Fruit fly (Drosophila melanogaster): Measurements from ENCODE around the gene zye.
A peak's percentile ranks its signal among the peaks of the same experiment; 100 is the strongest.

The zye gene

DNA sequence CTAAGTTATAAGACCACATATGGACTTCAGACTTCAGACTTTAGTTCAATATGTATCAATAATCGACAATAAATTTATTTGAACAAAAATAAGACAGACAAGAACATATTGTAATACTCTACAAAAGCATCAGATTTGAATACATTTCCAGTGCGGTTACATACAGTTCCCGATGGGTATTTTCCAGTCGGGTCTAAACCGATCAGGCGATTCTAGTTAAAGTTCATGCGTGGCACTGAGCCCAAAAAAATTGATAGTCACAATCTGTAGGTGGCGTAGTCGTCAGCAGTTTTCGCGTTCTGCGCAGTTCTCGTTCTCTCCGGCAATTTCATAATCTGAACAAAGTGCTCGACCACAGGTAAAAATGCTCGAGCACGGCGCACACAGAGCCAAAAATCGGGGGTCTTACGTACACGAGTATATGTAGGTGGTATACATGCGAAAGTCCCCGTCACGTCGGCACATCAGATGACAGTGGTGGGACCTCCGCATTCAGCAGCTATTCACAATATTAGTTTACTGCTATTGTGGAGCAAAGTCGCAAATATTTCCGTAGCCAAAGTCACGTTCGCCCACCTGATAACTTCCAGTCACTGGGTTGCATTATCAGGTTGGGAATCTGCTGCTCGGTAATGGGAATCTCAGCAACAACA is 18.0 kb upstream of the zye start:
- TF ChIP-seq noc (tag; optimal IDR thresholded peaks at IDR 0.05), result peak; percentile 93

dm6 chr3L:20396047-20396446 is 17.4 kb upstream of the zye start:
- no peak for TF ChIP-seq noc (tag; optimal IDR thresholded peaks at IDR 0.05)

DNA sequence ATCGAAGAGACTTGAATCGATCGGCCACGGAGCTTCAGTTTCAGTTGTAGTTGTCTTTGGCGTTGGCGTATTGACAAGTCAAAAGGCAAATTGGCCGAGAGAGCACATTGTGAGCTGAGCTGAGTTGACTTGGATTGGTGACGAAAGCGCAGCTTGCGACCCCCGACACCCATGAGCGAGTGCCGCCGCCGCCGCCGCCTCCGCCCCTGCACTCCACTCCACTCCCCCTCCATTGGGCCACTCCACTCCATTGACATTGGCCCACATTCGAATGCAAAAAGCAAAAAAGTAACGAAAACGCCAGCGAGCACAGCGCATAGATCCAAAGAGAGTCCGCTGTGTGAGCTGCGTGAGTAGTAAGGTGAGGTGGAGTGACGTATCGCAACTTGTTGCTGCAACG is 15.6 kb upstream of the zye start:
- no peak for TF ChIP-seq noc (tag; optimal IDR thresholded peaks at IDR 0.05)

- TF ChIP-seq noc (tag; optimal IDR thresholded peaks at IDR 0.05), result peak; percentile 75
Observed at dm6 chr3L:20398243-20399222, 14.9 kb upstream of the zye start.

DNA sequence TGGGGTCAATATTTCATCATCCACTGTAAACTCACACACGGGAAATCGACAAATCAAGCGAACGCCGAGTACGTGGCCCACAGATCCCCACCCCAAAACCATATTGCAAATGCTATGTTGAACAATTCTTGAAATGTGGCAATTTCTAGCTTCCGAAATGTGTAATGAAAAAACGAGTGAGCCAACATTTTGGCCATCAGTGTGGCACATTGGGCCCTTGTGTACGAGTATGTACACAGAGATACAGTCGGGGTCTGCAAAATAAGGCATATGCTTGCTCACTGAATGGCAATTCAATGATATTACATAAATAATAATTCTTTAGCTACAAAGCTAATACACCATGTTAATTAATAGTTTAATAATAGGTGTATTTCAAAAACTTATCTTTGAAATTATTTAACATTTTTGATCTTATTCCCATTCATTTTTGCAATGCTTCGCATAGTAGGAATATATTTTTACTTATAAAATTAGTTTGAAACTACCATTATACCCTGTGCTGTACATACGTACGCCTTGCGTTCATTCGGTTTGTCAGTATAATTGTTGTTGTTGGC is 13.8 kb upstream of the zye start:
- TF ChIP-seq noc (tag; optimal IDR thresholded peaks at IDR 0.05), result peak; percentile 83

dm6 chr3L:20400515-20400914 is 12.9 kb upstream of the zye start:
- no peak for TF ChIP-seq noc (tag; optimal IDR thresholded peaks at IDR 0.05)

- TF ChIP-seq noc (tag; optimal IDR thresholded peaks at IDR 0.05), result no peak
Observed at dm6 chr3L:20401026-20401912, 12.1 kb upstream of the zye start, which contains the start of gene trbl. Gene trbl (minus strand): TSS chr3L:20401609.

DNA sequence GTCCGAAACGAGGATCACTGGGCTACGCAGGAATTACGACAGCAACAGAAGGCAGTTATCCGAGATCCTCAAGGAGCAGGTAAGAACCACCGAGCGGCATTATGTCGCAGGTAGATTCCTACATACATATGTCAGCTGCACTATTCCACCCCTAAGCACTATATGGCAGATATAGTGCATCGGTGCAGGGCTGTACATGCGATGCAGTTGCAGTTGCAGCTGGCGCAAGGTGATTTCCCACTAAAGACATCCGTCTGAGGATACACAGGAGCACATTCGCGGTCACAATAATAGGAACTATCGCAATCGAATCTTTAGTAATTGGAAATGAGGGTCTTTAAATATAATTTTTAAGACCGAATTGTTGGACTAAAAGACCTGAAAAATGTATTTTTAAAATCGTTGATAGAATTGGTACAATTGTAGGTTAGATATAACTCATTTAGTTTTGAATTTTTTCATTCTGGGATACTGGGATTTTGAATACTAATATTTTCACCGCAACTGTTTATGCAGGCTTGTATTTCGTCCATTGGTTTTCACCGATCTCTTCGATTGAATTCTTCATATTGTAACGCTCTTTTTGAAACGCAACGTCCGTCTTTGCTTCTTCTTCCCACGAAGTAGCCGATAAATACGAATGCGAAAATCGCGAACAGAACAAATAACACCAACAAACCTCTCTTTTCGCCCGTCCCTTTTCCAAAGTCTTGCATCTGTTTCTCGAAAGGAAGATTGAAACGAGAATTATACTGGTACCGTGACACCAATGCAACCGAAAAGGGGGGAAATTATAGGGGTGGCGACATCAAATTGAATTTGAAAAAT is 10.5 kb upstream of the zye start:
- no peak for TF ChIP-seq noc (tag; optimal IDR thresholded peaks at IDR 0.05)

dm6 chr3L:20403493-20404379 is 9.7 kb upstream of the zye start:
- no peak for TF ChIP-seq noc (tag; optimal IDR thresholded peaks at IDR 0.05)

DNA sequence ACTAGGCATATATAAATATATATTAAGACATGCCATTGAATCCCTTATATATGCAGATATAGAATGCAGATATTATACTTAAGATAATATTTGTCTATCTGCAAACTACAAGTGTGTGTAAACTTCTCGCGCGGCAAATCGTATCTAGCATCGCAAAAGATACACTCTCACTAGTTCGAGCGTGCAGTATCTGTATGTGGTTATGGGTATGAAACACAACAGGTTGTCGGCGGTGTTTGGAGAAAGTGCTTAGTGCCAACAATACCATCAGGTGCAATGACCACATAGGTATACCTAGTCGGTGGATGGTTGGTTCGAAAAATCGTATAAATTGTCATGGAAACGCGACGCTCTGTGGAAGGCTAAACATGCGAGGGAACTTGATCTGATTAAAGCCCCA is 8.9 kb upstream of the zye start:
- no peak for TF ChIP-seq noc (tag; optimal IDR thresholded peaks at IDR 0.05)

DNA sequence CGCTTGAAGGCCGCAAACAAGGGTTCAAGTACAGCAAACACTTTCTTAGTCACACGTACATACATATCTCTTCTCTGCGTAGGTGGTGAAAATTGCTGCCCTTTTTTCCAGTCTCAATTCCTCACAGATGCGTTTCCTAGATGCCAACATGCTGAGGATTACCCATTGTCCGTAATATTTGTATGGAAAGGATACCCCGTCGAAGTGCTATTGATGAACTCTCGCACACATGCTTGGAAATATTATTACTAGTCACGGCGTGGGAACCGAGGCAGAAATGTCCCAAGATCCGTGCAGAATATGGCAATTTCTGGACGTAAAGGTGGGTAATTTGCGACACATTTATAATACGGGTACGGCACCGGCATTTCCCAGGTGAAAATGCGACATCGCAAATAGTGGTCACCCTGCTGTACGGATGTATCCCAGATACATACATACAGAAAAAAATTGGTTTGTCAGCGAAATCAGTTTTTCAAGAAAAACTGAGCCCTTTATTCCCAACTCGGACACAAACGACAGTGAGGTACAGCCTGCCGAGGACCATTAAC is 8.0 kb upstream of the zye start:
- TF ChIP-seq noc (tag; optimal IDR thresholded peaks at IDR 0.05), result no peak

DNA sequence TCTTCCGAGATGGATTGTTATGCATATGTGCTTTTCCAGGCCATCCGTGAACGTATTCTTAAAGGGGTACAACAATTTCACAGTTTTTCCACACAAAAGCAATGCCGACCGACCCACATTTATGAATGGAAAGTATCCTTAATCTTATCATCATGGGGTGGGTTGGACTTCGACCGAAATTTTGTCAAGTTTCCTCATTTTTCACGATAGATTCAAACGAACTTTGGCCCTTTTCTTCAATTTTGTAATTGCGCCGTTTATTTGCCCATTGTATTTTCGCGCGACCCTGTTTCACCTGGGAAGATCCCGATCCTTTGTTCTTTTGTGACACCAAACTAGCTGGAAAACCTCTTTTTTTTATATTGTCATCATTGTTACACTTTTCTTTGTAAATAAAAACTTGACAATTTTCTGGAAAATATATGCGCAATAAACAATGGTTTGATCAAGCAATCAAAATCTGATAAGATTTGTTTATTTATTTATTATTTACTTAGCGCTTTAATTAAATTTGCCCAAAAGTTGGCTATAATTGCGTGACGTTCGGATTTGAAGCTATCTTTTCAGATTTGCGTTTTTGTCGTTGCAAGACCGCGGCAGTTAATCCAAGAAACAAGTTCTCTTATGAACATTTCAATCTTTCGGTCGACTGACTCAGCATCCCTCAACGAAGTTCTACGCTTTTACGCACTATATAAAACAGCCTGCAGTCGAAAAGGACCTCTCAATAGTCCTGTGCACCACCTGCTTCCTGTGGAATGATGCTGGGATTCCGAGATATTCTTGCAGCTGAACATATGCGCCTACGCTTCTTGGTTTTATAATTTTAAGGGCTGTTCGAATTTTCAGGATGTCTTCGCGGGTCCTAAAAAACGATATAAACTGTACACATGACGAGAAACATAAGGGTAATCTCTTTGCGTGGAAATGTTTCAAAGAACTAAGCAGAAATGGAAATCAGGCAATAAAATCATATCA is 7.1 kb upstream of the zye start:
- no peak for TF ChIP-seq noc (tag; optimal IDR thresholded peaks at IDR 0.05)

All from whole organism, larva.